Worm (Caenorhabditis elegans) whole organism, mixed stage, embryonic: ENCODE measurements around the gene vab-15.

Source experiments
- M03D4.4 ChIP-seq: sonication (generic microtip); optimal IDR thresholded peaks from 2 replicates; lab custom pipeline; 2017; ENCODE audit warnings: mild to moderate bottlenecking, missing genetic modification characterization, missing compliant biosample characterization
- blmp-1 ChIP-seq: fragments of 150-350 bp; optimal IDR thresholded peaks from 2 replicates; lab custom pipeline; 2014; ENCODE audit warnings: missing biosample characterization, missing genetic modification characterization
- elt-3 ChIP-seq: fragments of 150-350 bp; optimal IDR thresholded peaks from 2 replicates; lab custom pipeline; 2014; ENCODE audit warnings: missing biosample characterization, missing genetic modification characterization
- lsy-2 ChIP-seq: fragments of 150-350 bp; optimal IDR thresholded peaks from 2 replicates; lab custom pipeline; 2014; ENCODE audit warnings: missing biosample characterization, missing genetic modification characterization
- nhr-12 ChIP-seq: fragments of 150-350 bp; optimal IDR thresholded peaks from 2 replicates; lab custom pipeline; 2014; ENCODE audit warnings: missing biosample characterization, missing genetic modification characterization
- nhr-76 ChIP-seq: sonication (generic microtip); optimal IDR thresholded peaks from 2 replicates; lab custom pipeline; 2017; ENCODE audit warnings: missing biosample characterization, missing genetic modification characterization
- unc-62 ChIP-seq: fragments of 150-350 bp; optimal IDR thresholded peaks from 2 replicates; lab custom pipeline; 2014; ENCODE audit warnings: missing biosample characterization, missing genetic modification reagents, missing genetic modification characterization

DNA sequence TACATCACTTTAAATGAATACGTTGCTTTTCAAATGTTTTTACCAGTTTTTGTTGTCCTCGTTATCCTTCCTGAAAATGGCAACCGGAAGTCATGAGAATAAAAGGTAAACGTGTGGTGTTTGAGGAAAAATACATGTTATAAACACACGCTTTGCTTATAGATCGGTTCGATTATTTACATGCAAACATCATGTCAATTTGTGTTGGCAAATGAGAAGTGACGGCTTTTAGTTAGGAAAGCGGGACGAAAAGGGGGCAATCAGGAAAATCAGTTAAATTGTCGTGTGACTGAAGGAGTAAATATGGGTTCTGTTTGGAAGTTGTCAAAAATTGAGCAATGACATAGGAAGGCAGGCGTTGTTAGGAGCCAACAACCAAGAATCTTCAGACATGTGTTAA is 15.9 kb upstream of the vab-15 start, which contains the start of gene rrc-1:
- TF ChIP-seq nhr-76 (tag; lab: Kevin White, UChicago) (no peak), blmp-1 (no peak), lsy-2 (tag; lab: Kevin White, UChicago) (no peak), nhr-12 (no peak), unc-62 (GFP tag; lab: Kevin White, UChicago) (no peak), elt-3 (tag; lab: Kevin White, UChicago) (no peak), M03D4.4 (tag; lab: Kevin White, UChicago) (no peak)
